Worm (Caenorhabditis elegans) whole organism, mixed stage, embryonic: ENCODE data around the gene T02H6.11.

ENCODE experiments used
- ham-2 ChIP-seq: fragments of 200-800 bp; sonication (Bioruptor generic); optimal IDR thresholded peaks from 2 replicates; lab custom pipeline; 2018; ENCODE audit warnings: mild to moderate bottlenecking, missing genetic modification characterization, missing compliant biosample characterization
- snpc-4 ChIP-seq: fragments of 150-350 bp; optimal IDR thresholded peaks from 2 replicates; lab custom pipeline; 2014; ENCODE audit warnings: missing biosample characterization, missing genetic modification characterization
- unc-39 ChIP-seq: fragments of 150-350 bp; optimal IDR thresholded peaks from 2 replicates; lab custom pipeline; 2014; ENCODE audit warnings: missing biosample characterization, missing genetic modification characterization

The T02H6.11 gene

DNA sequence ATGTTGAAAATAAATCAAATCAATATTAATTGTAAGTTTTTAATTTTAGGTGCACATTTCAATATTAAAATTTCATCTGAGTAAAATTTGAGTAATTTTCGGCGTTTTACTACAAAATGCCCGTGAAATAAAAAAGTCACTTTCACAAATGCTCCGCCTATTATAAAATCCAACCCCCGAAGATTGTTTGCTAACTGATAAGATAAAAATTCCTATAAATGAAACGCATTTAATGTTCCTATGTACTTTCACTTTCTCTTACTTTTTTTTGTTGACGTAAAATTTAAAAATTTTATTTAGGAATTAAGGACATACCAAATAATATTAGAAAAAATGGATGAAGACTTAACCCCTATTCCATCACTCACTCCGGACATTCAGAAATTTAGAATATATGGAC, 42.6 kb downstream of the T02H6.11 start, which contains the start of gene sdz-24:
Gene sdz-24 (plus strand): TSS at position 301 of the 400 bp plus-strand sequence.
- no peak for TF ChIP-seq unc-39 (tag; lab: Kevin White, UChicago)
- no peak for TF ChIP-seq snpc-4 (tag; lab: Kevin White, UChicago)
- TF ChIP-seq, all 35 proteins: peak for 0

DNA sequence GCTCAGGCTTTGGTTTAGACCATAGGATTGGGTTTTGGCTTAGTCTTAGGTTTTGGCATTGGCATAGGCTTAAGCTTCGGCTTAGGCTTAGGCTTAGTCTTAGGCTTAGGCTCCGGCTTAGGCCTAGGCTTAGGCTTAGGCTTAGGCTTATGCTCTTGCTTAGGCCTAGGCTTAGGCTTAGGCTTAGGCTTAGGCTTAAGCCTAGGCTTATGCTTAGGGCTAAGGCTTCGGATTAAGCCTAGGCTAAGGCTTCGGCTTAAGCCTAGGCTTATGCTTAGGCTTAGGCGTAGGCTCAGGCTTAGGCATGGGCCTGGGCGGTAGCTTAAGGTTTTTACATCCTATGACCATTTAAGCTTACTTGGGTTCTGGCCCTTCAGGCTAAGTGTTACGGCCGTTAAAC, 49.6 kb downstream of the T02H6.11 start:
- no peak for TF ChIP-seq unc-39 (tag; lab: Kevin White, UChicago)
- TF ChIP-seq ham-2 (GFP tag; lab: Kevin White, UChicago) = peak; percentile 35
